Worm (Caenorhabditis elegans) whole organism, L3 larva: ENCODE data around the gene T14G12.11.

Experiments used
- ama-1 ChIP-seq: fragments of 150-350 bp; optimal IDR thresholded peaks from 2 replicates; lab custom pipeline; 2018
- ceh-82 ChIP-seq: fragments of 150-350 bp; optimal IDR thresholded peaks from 2 replicates; lab custom pipeline; 2014; ENCODE audit warnings: missing biosample characterization, missing genetic modification characterization
- egl-5 ChIP-seq: fragments of 150-350 bp; optimal IDR thresholded peaks from 2 replicates; lab custom pipeline; 2017; ENCODE audit warnings: missing biosample characterization, missing genetic modification reagents, missing genetic modification characterization, inconsistent platforms
- fkh-10 ChIP-seq: sonication (generic microtip); optimal IDR thresholded peaks from 2 replicates; lab custom pipeline; 2017; ENCODE audit warnings: missing biosample characterization, missing genetic modification reagents, missing genetic modification characterization
- lin-39 ChIP-seq: fragments of 150-350 bp; optimal IDR thresholded peaks from 2 replicates; lab custom pipeline; 2018; ENCODE audit warnings: missing biosample characterization, missing genetic modification reagents, missing genetic modification characterization
- nfya-1 ChIP-seq: sonication (generic microtip); optimal IDR thresholded peaks from 2 replicates; lab custom pipeline; 2017; ENCODE audit warnings: missing genetic modification characterization, mild to moderate bottlenecking, missing compliant biosample characterization, antibody characterized with exemption, moderate library complexity; ENCODE audit not compliant: insufficient read depth
- nhr-237 ChIP-seq: fragments of 150-350 bp; optimal IDR thresholded peaks from 2 replicates; lab custom pipeline; 2014; ENCODE audit warnings: missing biosample characterization, missing genetic modification characterization
- nhr-77 ChIP-seq: fragments of 150-350 bp; optimal IDR thresholded peaks from 2 replicates; lab custom pipeline; 2014; ENCODE audit warnings: missing biosample characterization, missing genetic modification characterization
- pqm-1 ChIP-seq: fragments of 150-350 bp; optimal IDR thresholded peaks from 2 replicates; lab custom pipeline; 2017; ENCODE audit warnings: missing biosample characterization, missing genetic modification characterization, inconsistent platforms
- skn-1 ChIP-seq: fragments of 150-350 bp; optimal IDR thresholded peaks from 2 replicates; lab custom pipeline; 2014; ENCODE audit warnings: missing biosample characterization, missing genetic modification characterization
- snpc-4 ChIP-seq: fragments of 150-350 bp; optimal IDR thresholded peaks from 2 replicates; lab custom pipeline; 2014; ENCODE audit warnings: missing biosample characterization, missing genetic modification characterization
- unc-39 ChIP-seq: sonication (generic microtip); optimal IDR thresholded peaks from 4 replicates; lab custom pipeline; 2017; ENCODE audit warnings: missing biosample characterization, missing genetic modification characterization

DNA sequence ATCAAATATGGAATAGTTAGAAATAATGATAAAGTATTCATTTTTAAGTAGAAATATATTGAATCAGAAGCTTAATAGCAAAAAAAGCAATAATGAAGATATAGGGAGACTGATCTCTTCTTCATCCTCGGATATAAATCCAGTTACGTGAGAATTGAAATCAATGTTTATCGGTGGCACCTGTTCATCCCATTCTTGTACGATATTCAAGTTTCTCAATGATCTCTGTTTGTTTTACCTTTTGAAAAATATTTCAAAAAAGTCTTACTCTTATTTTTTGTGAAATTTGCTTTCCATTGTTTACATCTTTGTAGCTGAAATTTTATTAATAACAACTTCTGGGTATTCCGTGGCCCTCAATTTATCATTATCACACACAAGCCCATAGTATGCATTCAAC lies 3.9 kb downstream of the T14G12.11 start, which contains the start of gene T14G12.12:
- no peak for TF ChIP-seq ceh-82 (tag; lab: Kevin White, UChicago)
- no peak for TF ChIP-seq skn-1
- no peak for TF ChIP-seq unc-39 (tag; lab: Kevin White, UChicago)
- no peak for TF ChIP-seq fkh-10
- no peak for TF ChIP-seq lin-39 (tag; lab: Kevin White, UChicago)
- TF ChIP-seq nhr-77 (tag; lab: Kevin White, UChicago) = no peak
- no peak for TF ChIP-seq nfya-1 (tag; lab: Kevin White, UChicago)
- TF ChIP-seq snpc-4 (tag; lab: Kevin White, UChicago) = no peak
- TF ChIP-seq ama-1 = no peak
- no peak for TF ChIP-seq egl-5 (tag; lab: Kevin White, UChicago)
- no peak for TF ChIP-seq pqm-1 (tag; lab: Kevin White, UChicago)
- TF ChIP-seq nhr-237 (tag; lab: Kevin White, UChicago) = no peak
